Fruit fly (Drosophila melanogaster) whole organism, embryonic: ENCODE data around the gene Lim3.

ENCODE experiments used
- Adf1 ChIP-seq: fragments of 200-800 bp; sonication (Bioruptor generic); IDR thresholded peaks from 2 replicates; pipeline ENCODE4 v1.3.6; 2022; ENCODE audit warnings: missing biosample characterization, missing genetic modification characterization
- Asciz ChIP-seq: fragments of 200-800 bp; sonication (Bioruptor generic); optimal IDR thresholded peaks from 2 replicates; lab custom pipeline; 2017; ENCODE audit warnings: missing biosample characterization, mild to moderate bottlenecking, missing genetic modification characterization, missing genetic modification reagents
- B-H1 ChIP-seq: fragments of 200-800 bp; sonication (Bioruptor generic); IDR thresholded peaks from 3 replicates; pipeline ENCODE4 v1.3.6; 2022; ENCODE audit warnings: missing biosample characterization, missing genetic modification characterization
- CG10366 ChIP-seq: fragments of 200-800 bp; sonication (Bioruptor generic); IDR thresholded peaks from 2 replicates; pipeline ENCODE4 v1.3.6; 2022; ENCODE audit warnings: missing biosample characterization, missing genetic modification characterization
- CG10565 ChIP-seq: fragments of 200-800 bp; sonication (Bioruptor generic); optimal IDR thresholded peaks from 3 replicates; lab custom pipeline; 2016; ENCODE audit warnings: missing biosample characterization, mild to moderate bottlenecking, missing genetic modification characterization
- CG13624 ChIP-seq: fragments of 200-800 bp; sonication (Bioruptor generic); optimal IDR thresholded peaks from 2 replicates; lab custom pipeline; 2016; ENCODE audit warnings: missing biosample characterization, missing genetic modification characterization
- CG17612 ChIP-seq: fragments of 200-800 bp; sonication (Bioruptor generic); IDR thresholded peaks from 2 replicates; pipeline ENCODE4 v1.3.6; 2022; ENCODE audit warnings: missing biosample characterization, missing genetic modification characterization
- CG18764 ChIP-seq: fragments of 200-800 bp; sonication (Bioruptor generic); optimal IDR thresholded peaks from 3 replicates; lab custom pipeline; 2016; ENCODE audit warnings: missing biosample characterization, missing genetic modification characterization
- CG30403 ChIP-seq: fragments of 200-800 bp; sonication (Bioruptor generic); optimal IDR thresholded peaks from 3 replicates; lab custom pipeline; 2016; ENCODE audit warnings: missing biosample characterization, missing genetic modification characterization
- CG3847 ChIP-seq: fragments of 200-800 bp; sonication (Bioruptor generic); IDR thresholded peaks from 2 replicates; pipeline ENCODE4 v1.3.6; 2022; ENCODE audit warnings: missing biosample characterization, missing genetic modification characterization
- CG4360 ChIP-seq: fragments of 200-800 bp; sonication (Bioruptor generic); IDR thresholded peaks from 2 replicates; pipeline ENCODE4 v1.3.6; 2022; ENCODE audit warnings: missing biosample characterization, missing genetic modification characterization
- CG4854 ChIP-seq: fragments of 200-800 bp; sonication (Bioruptor generic); optimal IDR thresholded peaks from 2 replicates; lab custom pipeline; 2016; ENCODE audit warnings: missing biosample characterization, missing genetic modification characterization, inconsistent platforms
- CG7556 ChIP-seq: fragments of 200-800 bp; sonication (Bioruptor generic); optimal IDR thresholded peaks from 2 replicates; lab custom pipeline; 2017; ENCODE audit warnings: missing biosample characterization, mild to moderate bottlenecking, missing genetic modification characterization
- CG7839 ChIP-seq: fragments of 200-800 bp; sonication (Bioruptor generic); optimal IDR thresholded peaks from 3 replicates; lab custom pipeline; 2018; ENCODE audit warnings: missing biosample characterization, mild to moderate bottlenecking, missing genetic modification characterization, moderate library complexity
- CG7987 ChIP-seq: fragments of 200-800 bp; sonication (Bioruptor generic); optimal IDR thresholded peaks from 2 replicates; lab custom pipeline; 2018; ENCODE audit warnings: missing biosample characterization, mild to moderate bottlenecking, missing genetic modification characterization, moderate library complexity
- CG8290 ChIP-seq, 3 experiments: fragments of 200-800 bp; sonication (Bioruptor generic); optimal IDR thresholded peaks; 2 replicates each; lab custom pipeline; 2016 to 2019; ENCODE audit warnings: missing biosample characterization in 3 of 3, missing genetic modification characterization in 3 of 3, mild to moderate bottlenecking in 2 of 3, moderate library complexity in 1 of 3
- CG8944 ChIP-seq: fragments of 200-800 bp; sonication (Bioruptor generic); optimal IDR thresholded peaks from 3 replicates; lab custom pipeline; 2016; ENCODE audit warnings: missing biosample characterization, missing genetic modification characterization
- Dfd ChIP-seq, 2 experiments: fragments of >200 bp; optimal IDR thresholded peaks; 2 replicates each; lab custom pipeline; 2017; ENCODE audit warnings: missing biosample characterization in 2 of 2, missing genetic modification characterization in 2 of 2
- Dll ChIP-seq: fragments of 200-800 bp; sonication (Bioruptor generic); IDR thresholded peaks from 4 replicates; pipeline ENCODE4 v1.3.6; 2022; ENCODE audit warnings: missing biosample characterization, missing genetic modification characterization; ENCODE audit not compliant: partially characterized antibody
- Ets65A ChIP-seq: fragments of 200-800 bp; sonication (Bioruptor generic); peaks from one replicate; lab custom pipeline; 2016; ENCODE audit warnings: missing biosample characterization, missing genetic modification characterization
- Hmx ChIP-seq: fragments of 200-800 bp; sonication (Bioruptor generic); optimal IDR thresholded peaks from 2 replicates; lab custom pipeline; 2016; ENCODE audit warnings: missing biosample characterization, missing genetic modification characterization
- Lim3 ChIP-seq: fragments of 200-800 bp; sonication (Bioruptor generic); IDR thresholded peaks from 2 replicates; pipeline ENCODE4 v1.3.6; 2022; ENCODE audit warnings: missing biosample characterization, missing genetic modification characterization
- Mes4 ChIP-seq: fragments of 200-800 bp; sonication (Bioruptor generic); optimal IDR thresholded peaks from 2 replicates; lab custom pipeline; 2016; ENCODE audit warnings: missing biosample characterization, missing genetic modification characterization
- NC2α ChIP-seq: fragments of 200-800 bp; sonication (Bioruptor generic); optimal IDR thresholded peaks from 2 replicates; lab custom pipeline; 2016; ENCODE audit warnings: missing biosample characterization, missing genetic modification characterization
- Nf-YA ChIP-seq: fragments of 200-800 bp; sonication (Bioruptor generic); IDR thresholded peaks from 2 replicates; pipeline ENCODE4 v1.3.6; 2022; ENCODE audit warnings: missing biosample characterization, missing genetic modification characterization
- Oli ChIP-seq: fragments of 200-800 bp; sonication (Bioruptor generic); optimal IDR thresholded peaks from 2 replicates; lab custom pipeline; 2018; ENCODE audit warnings: missing biosample characterization, mild to moderate bottlenecking, missing genetic modification characterization, moderate library complexity
- Sin3A ChIP-seq: fragments of >200 bp; optimal IDR thresholded peaks from 2 replicates; lab custom pipeline; 2018
- bab2 ChIP-seq: fragments of 200-800 bp; sonication (Bioruptor generic); optimal IDR thresholded peaks from 2 replicates; lab custom pipeline; 2016; ENCODE audit warnings: missing biosample characterization, missing genetic modification characterization
- bcd ChIP-seq: fragments of 200-800 bp; sonication (Bioruptor generic); optimal IDR thresholded peaks from 2 replicates; lab custom pipeline; 2017; ENCODE audit warnings: missing biosample characterization, mild to moderate bottlenecking, missing genetic modification characterization
- corto ChIP-seq: fragments of 200-800 bp; sonication (Bioruptor generic); optimal IDR thresholded peaks from 2 replicates; lab custom pipeline; 2016; ENCODE audit warnings: missing biosample characterization, mild to moderate bottlenecking, missing genetic modification characterization, moderate library complexity
- dati ChIP-seq: fragments of 200-800 bp; sonication (Bioruptor generic); IDR thresholded peaks from 2 replicates; pipeline ENCODE4 v1.3.6; 2022; ENCODE audit warnings: missing biosample characterization, missing genetic modification characterization
- dmrt99B ChIP-seq: fragments of 200-800 bp; sonication (Bioruptor generic); optimal IDR thresholded peaks from 2 replicates; lab custom pipeline; 2018; ENCODE audit warnings: missing biosample characterization, mild to moderate bottlenecking, missing genetic modification characterization, moderate library complexity
- en ChIP-seq: fragments of 200-800 bp; sonication (Bioruptor generic); optimal IDR thresholded peaks from 2 replicates; lab custom pipeline; 2016; ENCODE audit warnings: missing biosample characterization, missing genetic modification characterization
- eve ChIP-seq, 2 experiments: fragments of >200 bp; optimal IDR thresholded peaks; 2 replicates each; lab custom pipeline; 2017; ENCODE audit warnings: missing biosample characterization in 2 of 2, missing genetic modification characterization in 2 of 2
- gcm ChIP-seq: fragments of 200-800 bp; sonication (Bioruptor generic); optimal IDR thresholded peaks from 2 replicates; lab custom pipeline; 2019; ENCODE audit warnings: missing biosample characterization, mild to moderate bottlenecking, missing genetic modification characterization, moderate library complexity
- grn ChIP-seq: fragments of 200-800 bp; sonication (Bioruptor generic); optimal IDR thresholded peaks from 3 replicates; lab custom pipeline; 2017; ENCODE audit warnings: missing biosample characterization, missing genetic modification characterization
- gsb ChIP-seq: fragments of 200-800 bp; sonication (Bioruptor generic); IDR thresholded peaks from 2 replicates; pipeline ENCODE4 v1.3.6; 2022; ENCODE audit warnings: missing biosample characterization, missing genetic modification characterization
- her ChIP-seq: fragments of 200-800 bp; sonication (Bioruptor generic); optimal IDR thresholded peaks from 2 replicates; lab custom pipeline; 2016; ENCODE audit warnings: missing biosample characterization, missing genetic modification characterization
- hkb ChIP-seq, 2 experiments: fragments of 200-800 bp in 1 of 2; fragments of >200 bp in 1 of 2; sonication (Bioruptor generic) in 1 of 2; IDR thresholded peaks in 1 of 2; optimal IDR thresholded peaks in 1 of 2; 2 replicates each; pipeline versions ENCODE4 v1.3.6 to Lab custom; 2017 to 2022; ENCODE audit warnings: missing biosample characterization in 1 of 2, missing genetic modification characterization in 1 of 2
- jumu ChIP-seq: fragments of 200-800 bp; sonication (Bioruptor generic); optimal IDR thresholded peaks from 3 replicates; lab custom pipeline; 2016; ENCODE audit warnings: missing biosample characterization, missing genetic modification characterization
- kah ChIP-seq: fragments of 200-800 bp; sonication (Bioruptor generic); optimal IDR thresholded peaks from 2 replicates; lab custom pipeline; 2018; ENCODE audit warnings: missing biosample characterization, mild to moderate bottlenecking, missing genetic modification characterization
- kay ChIP-seq: fragments of 200-800 bp; sonication (Bioruptor generic); optimal IDR thresholded peaks from 2 replicates; lab custom pipeline; 2016; ENCODE audit warnings: missing biosample characterization, missing genetic modification characterization
- odd ChIP-seq: fragments of 200-800 bp; sonication (Bioruptor generic); optimal IDR thresholded peaks from 2 replicates; lab custom pipeline; 2017; ENCODE audit warnings: missing biosample characterization, mild to moderate bottlenecking, missing genetic modification characterization
- org-1 ChIP-seq: fragments of 200-800 bp; sonication (Bioruptor generic); optimal IDR thresholded peaks from 2 replicates; lab custom pipeline; 2017; ENCODE audit warnings: missing biosample characterization, missing genetic modification characterization
- schlank ChIP-seq: fragments of 200-800 bp; sonication (Bioruptor generic); optimal IDR thresholded peaks from 2 replicates; lab custom pipeline; 2018; ENCODE audit warnings: missing biosample characterization, mild to moderate bottlenecking, missing genetic modification characterization
- sim ChIP-seq: fragments of 200-800 bp; sonication (Bioruptor generic); IDR thresholded peaks from 2 replicates; pipeline ENCODE4 v1.3.6; 2022; ENCODE audit warnings: missing biosample characterization, missing genetic modification characterization
- tio ChIP-seq: fragments of 200-800 bp; sonication (Bioruptor generic); optimal IDR thresholded peaks from 2 replicates; lab custom pipeline; 2017; ENCODE audit warnings: missing biosample characterization, missing genetic modification characterization, inconsistent platforms
- vnd ChIP-seq: fragments of 200-800 bp; sonication (Bioruptor generic); IDR thresholded peaks from 3 replicates; pipeline ENCODE4 v1.3.6; 2022; ENCODE audit warnings: missing biosample characterization, missing genetic modification characterization; ENCODE audit not compliant: partially characterized antibody
- vvl ChIP-seq: fragments of 200-800 bp; sonication (Bioruptor generic); IDR thresholded peaks from 2 replicates; pipeline ENCODE4 v1.3.6; 2022; ENCODE audit warnings: missing biosample characterization, missing genetic modification characterization
- wdn ChIP-seq: fragments of 200-800 bp; sonication (Bioruptor generic); IDR thresholded peaks from 2 replicates; pipeline ENCODE4 v1.3.6; 2022; ENCODE audit warnings: missing biosample characterization, missing genetic modification characterization

Lim3 gene

DNA sequence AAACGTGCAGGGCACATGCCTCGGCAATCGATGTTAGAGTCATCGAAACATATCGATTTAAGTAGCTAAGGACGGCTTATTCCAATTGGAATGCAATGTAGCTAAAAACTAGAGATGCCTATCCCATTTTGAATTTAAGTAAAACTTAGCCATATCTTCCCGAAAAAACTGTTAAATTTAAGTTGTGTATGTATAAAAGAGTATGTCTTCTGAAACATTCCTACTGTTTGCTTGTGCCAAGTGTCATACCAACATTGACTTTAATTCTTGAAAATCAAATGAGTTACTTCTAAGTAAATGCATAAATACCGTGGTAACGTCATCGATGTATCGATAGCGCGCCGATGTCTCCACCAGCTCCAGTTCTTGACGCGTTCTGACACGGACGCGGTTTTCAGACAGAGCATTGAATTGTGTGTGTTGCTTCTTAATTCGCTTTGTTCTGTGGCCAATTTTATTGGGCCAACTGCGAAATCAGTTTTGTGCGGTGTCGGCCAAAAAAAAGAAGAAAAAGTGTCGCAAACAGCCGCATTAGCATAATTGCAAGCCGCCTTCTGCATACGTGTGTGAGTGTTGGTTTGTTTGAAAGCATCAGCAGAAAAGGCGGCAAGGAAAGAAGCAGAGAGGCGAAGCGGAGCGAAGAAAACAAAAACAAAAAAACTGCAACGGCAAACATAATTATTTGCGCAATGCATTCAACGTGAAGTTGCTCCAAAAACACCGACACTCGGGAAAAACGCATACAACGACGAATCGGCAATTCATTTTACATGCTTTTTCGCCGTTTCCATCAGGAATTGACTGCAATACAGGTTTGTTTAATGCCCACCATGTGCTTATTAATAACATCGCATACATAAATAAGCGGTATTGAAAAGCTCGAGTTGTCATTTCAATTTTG is 25.5 kb upstream of the Lim3 start, which contains the start of gene brat (continued):
- TF ChIP-seq corto (GFP tag; lab: Kevin White, UChicago) (peak; percentile 26), Adf1 (GFP tag; lab: Robert Waterston, UW) (0 out of 2 replicates have a peak, but pooled peaks have one; percentile 12), CG3847 (GFP tag; lab: Robert Waterston, UW) (peak; percentile 56), Asciz (GFP tag; lab: Kevin White, UChicago) (no peak), jumu (GFP tag; lab: Kevin White, UChicago) (peak; percentile 71), gsb (GFP tag; lab: Robert Waterston, UW) (no peak), sim (GFP tag; lab: Robert Waterston, UW) (no peak), Dfd (GFP tag; optimal IDR thresholded peaks at IDR 0.05; lab: Kevin White, UChicago) (no peak), kay (GFP tag; lab: Kevin White, UChicago) (no peak), eve (GFP tag; optimal IDR thresholded peaks at IDR 0.05; lab: Kevin White, UChicago) (no peak), Ets65A (GFP tag; lab: Kevin White, UChicago) (peak; percentile 79), wdn (GFP tag; lab: Robert Waterston, UW) (no peak), CG30403 (GFP tag; lab: Kevin White, UChicago) (peak; percentile 70), CG8290 (GFP tag; optimal IDR thresholded peaks at IDR 0.05; lab: Kevin White, UChicago) (peak; percentile 5), CG8290 (tag; optimal IDR thresholded peaks at IDR 0.05; lab: Kevin White, UChicago) (peak; percentile 4 to 36), gcm (GFP tag; lab: Kevin White, UChicago) (no peak), CG13624 (GFP tag; lab: Kevin White, UChicago) (peak; percentile 47), CG17612 (GFP tag; lab: Robert Waterston, UW) (no peak), kah (GFP tag; lab: Kevin White, UChicago) (no peak), CG4854 (peak; percentile 24), CG10565 (GFP tag; lab: Kevin White, UChicago) (no peak), Dll (GFP tag; lab: Robert Waterston, UW) (peak; percentile 96), odd (GFP tag; lab: Kevin White, UChicago) (no peak), CG18764 (GFP tag; lab: Kevin White, UChicago) (peak; percentile 28), CG8944 (GFP tag; lab: Kevin White, UChicago) (peak; percentile 55), vnd (peak; percentile 93), grn (GFP tag; lab: Kevin White, UChicago) (no peak), schlank (no peak), her (GFP tag; lab: Kevin White, UChicago) (peak; percentile 22), Sin3A (lab: Kevin White, UChicago) (peak; percentile 83), NC2α (GFP tag; lab: Kevin White, UChicago) (no peak), dati (no peak), CG7556 (GFP tag; lab: Kevin White, UChicago) (peak; percentile 1), Nf-YA (no peak), bab2 (GFP tag; lab: Kevin White, UChicago) (peak; percentile 54), CG7839 (tag; lab: Kevin White, UChicago) (peak; percentile 38), Mes4 (GFP tag; lab: Kevin White, UChicago) (no peak), bcd (GFP tag; lab: Kevin White, UChicago) (peak; percentile 54), tio (GFP tag; lab: Kevin White, UChicago) (no peak), en (GFP tag; lab: Kevin White, UChicago) (peak; percentile 14), CG7987 (no peak), vvl (GFP tag; lab: Robert Waterston, UW) (peak; percentile 16; the same call in 1 of the 2 replicates), Hmx (no peak), B-H1 (GFP tag; lab: Robert Waterston, UW) (no peak), CG10366 (no peak), Lim3 (GFP tag; lab: Robert Waterston, UW) (no peak), dmrt99B (peak; percentile 5), CG4360 (GFP tag; lab: Robert Waterston, UW) (no peak), hkb (optimal IDR thresholded peaks at IDR 0.05; lab: Kevin White, UChicago) (no peak), hkb (GFP tag; IDR thresholded peaks at IDR 0.05; lab: Robert Waterston, UW) (no peak), org-1 (GFP tag; lab: Kevin White, UChicago) (no peak), Oli (tag; lab: Kevin White, UChicago) (peak; percentile 16)
